Fruit fly (Drosophila melanogaster) whole organism, wandering third instar larva: ENCODE measurements around the gene CG6836.

Source experiments
- CG32264 ChIP-seq: fragments of 200-800 bp; sonication (Bioruptor generic); optimal IDR thresholded peaks from 2 replicates; lab custom pipeline; 2016; ENCODE audit warnings: missing biosample characterization, missing genetic modification characterization
- CG9705 ChIP-seq: fragments of 200-800 bp; sonication (Bioruptor generic); optimal IDR thresholded peaks from 2 replicates; lab custom pipeline; 2018; ENCODE audit warnings: missing biosample characterization, mild to moderate bottlenecking, missing genetic modification characterization
- Dfd ChIP-seq: fragments of >200 bp; optimal IDR thresholded peaks from 2 replicates; lab custom pipeline; 2017; ENCODE audit warnings: missing biosample characterization, missing genetic modification characterization
- Jra ChIP-seq: sonication (Bioruptor generic); optimal IDR thresholded peaks from 2 replicates; lab custom pipeline; 2016; ENCODE audit warnings: missing biosample characterization, missing genetic modification characterization
- N ChIP-seq: fragments of >200 bp; optimal IDR thresholded peaks from 2 replicates; lab custom pipeline; 2018; ENCODE audit warnings: missing biosample characterization, missing external identifiers, missing genetic modification characterization
- Sp1 ChIP-seq: fragments of 200-800 bp; sonication (Bioruptor generic); optimal IDR thresholded peaks from 3 replicates; lab custom pipeline; 2019; ENCODE audit warnings: missing biosample characterization, mild to moderate bottlenecking, missing genetic modification characterization, moderate library complexity
- Vsx2 ChIP-seq: fragments of 200-300, 225-300 bp; sonication (Bioruptor generic); optimal IDR thresholded peaks from 2 replicates; lab custom pipeline; 2018; ENCODE audit warnings: missing biosample characterization, missing genetic modification characterization; ENCODE audit not compliant: partially characterized antibody
- dl ChIP-seq, 2 experiments: fragments of 175-275, 200-275 bp in 1 of 2; fragments of 200-275 bp in 1 of 2; sonication (Bioruptor generic); optimal IDR thresholded peaks; lab custom pipeline; 2018; ENCODE audit warnings: mild to moderate bottlenecking in 2 of 2, missing biosample characterization in 2 of 2, missing genetic modification characterization in 2 of 2, moderate library complexity in 2 of 2; ENCODE audit not compliant: partially characterized antibody in 2 of 2, insufficient read depth in 1 of 2
- fru ChIP-seq: fragments of 200-800 bp; sonication (Bioruptor generic); optimal IDR thresholded peaks from 3 replicates; lab custom pipeline; 2016; ENCODE audit warnings: missing biosample characterization, mild to moderate bottlenecking, missing genetic modification characterization
- jim ChIP-seq: fragments of 175-275, 200-325 bp; sonication (Bioruptor generic); optimal IDR thresholded peaks from 2 replicates; lab custom pipeline; 2016; ENCODE audit warnings: missing biosample characterization, mild to moderate bottlenecking, missing genetic modification characterization

Gene CG6836

DNA sequence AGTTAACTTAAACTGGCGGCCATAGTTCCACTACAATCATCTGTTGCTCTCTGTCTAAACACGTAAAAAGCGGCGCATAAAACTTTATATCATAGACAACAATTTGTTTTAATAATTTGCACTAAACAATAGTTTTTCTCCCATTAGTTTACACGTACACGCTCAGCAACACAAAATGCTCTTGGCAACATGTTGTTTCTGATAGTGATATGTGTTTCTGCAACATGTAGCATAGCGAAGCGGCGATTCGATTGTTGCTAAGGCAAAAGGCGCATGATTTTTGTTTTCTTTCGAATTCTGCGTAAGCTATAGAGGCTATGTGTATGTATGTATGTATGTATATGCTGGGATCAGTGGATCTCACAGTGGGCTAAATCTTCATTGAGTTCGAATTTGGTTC, 53.7 kb downstream of the CG6836 start:
- TF ChIP-seq Jra (GFP tag; lab: Kevin White, UChicago) (no peak), CG32264 (GFP tag; lab: Kevin White, UChicago) (no peak), Vsx2 (GFP tag; lab: Kevin White, UChicago) (no peak), Dfd (no peak), Sp1 (GFP tag; lab: Kevin White, UChicago) (no peak), jim (GFP tag; lab: Kevin White, UChicago) (no peak), fru (GFP tag; lab: Kevin White, UChicago) (no peak), N (GFP tag; lab: Kevin White, UChicago) (no peak), CG9705 (no peak), dl (GFP tag; optimal IDR thresholded peaks at IDR 0.05; lab: Kevin White, UChicago; ENCODE audit: insufficient read depth in 1 of 2, partially characterized antibody in 2 of 2) (no peak)
- TF ChIP-seq, all 38 proteins: peak for 0
